Fruit fly (Drosophila melanogaster) whole organism, pupa: ENCODE measurements around the gene CG4953.

Experiments used
- CG10348 ChIP-seq: fragments of 200-800 bp; sonication (Bioruptor generic); IDR thresholded peaks from 2 replicates; pipeline ENCODE4 v1.3.6; 2022; ENCODE audit warnings: missing biosample characterization, missing genetic modification characterization
- CG12605 ChIP-seq: fragments of 200-800 bp; sonication (Bioruptor generic); IDR thresholded peaks from 2 replicates; pipeline ENCODE4 v1.3.6; 2022; ENCODE audit warnings: missing biosample characterization, missing genetic modification characterization
- CG13204 ChIP-seq: fragments of 200-800 bp; sonication (Bioruptor generic); optimal IDR thresholded peaks from 2 replicates; lab custom pipeline; 2018; ENCODE audit warnings: missing biosample characterization, mild to moderate bottlenecking, missing genetic modification characterization, moderate library complexity
- CG14655 ChIP-seq: fragments of 200-800 bp; sonication (Bioruptor generic); optimal IDR thresholded peaks from 3 replicates; lab custom pipeline; 2017; ENCODE audit warnings: mild to moderate bottlenecking, missing biosample characterization, missing genetic modification reagents, missing genetic modification characterization
- CG15710 ChIP-seq: fragments of 200-800 bp; sonication (Bioruptor generic); optimal IDR thresholded peaks from 2 replicates; lab custom pipeline; 2018; ENCODE audit warnings: missing biosample characterization, mild to moderate bottlenecking, missing genetic modification characterization, moderate library complexity
- CG17806 ChIP-seq: fragments of 200-800 bp; sonication (Bioruptor generic); optimal IDR thresholded peaks from 2 replicates; lab custom pipeline; 2018; ENCODE audit warnings: missing biosample characterization, mild to moderate bottlenecking, missing genetic modification characterization, moderate library complexity
- CG32121 ChIP-seq: fragments of 200-800 bp; sonication (Bioruptor generic); IDR thresholded peaks from 2 replicates; pipeline ENCODE4 v1.3.6; 2022; ENCODE audit warnings: missing biosample characterization, missing genetic modification characterization
- CG34367 ChIP-seq: fragments of 200-800 bp; sonication (Bioruptor generic); optimal IDR thresholded peaks from 2 replicates; lab custom pipeline; 2018; ENCODE audit warnings: missing biosample characterization, mild to moderate bottlenecking, missing genetic modification characterization
- CG4496 ChIP-seq: fragments of 200-800 bp; sonication (Bioruptor generic); IDR thresholded peaks from 3 replicates; pipeline ENCODE4 v1.3.6; 2022; ENCODE audit warnings: missing biosample characterization, missing genetic modification characterization
- CG8159 ChIP-seq: fragments of 200-800 bp; sonication (Bioruptor generic); optimal IDR thresholded peaks from 3 replicates; lab custom pipeline; 2018; ENCODE audit warnings: missing biosample characterization, mild to moderate bottlenecking, missing genetic modification characterization, moderate library complexity
- CG8301 ChIP-seq: fragments of 200-800 bp; sonication (Bioruptor generic); optimal IDR thresholded peaks from 2 replicates; lab custom pipeline; 2018; ENCODE audit warnings: missing biosample characterization, mild to moderate bottlenecking, missing genetic modification characterization
- CG9948 ChIP-seq: fragments of 200-800 bp; sonication (Bioruptor generic); optimal IDR thresholded peaks from 2 replicates; lab custom pipeline; 2018; ENCODE audit warnings: missing biosample characterization, mild to moderate bottlenecking, missing genetic modification characterization, moderate library complexity
- D1 ChIP-seq: fragments of 200-800 bp; sonication (Bioruptor generic); optimal IDR thresholded peaks from 2 replicates; lab custom pipeline; 2018; ENCODE audit warnings: missing biosample characterization, mild to moderate bottlenecking, missing genetic modification characterization, moderate library complexity
- EcR ChIP-seq: fragments of 200-800 bp; sonication (Bioruptor generic); optimal IDR thresholded peaks from 3 replicates; lab custom pipeline; 2019; ENCODE audit warnings: missing biosample characterization, missing genetic modification characterization, mild to moderate bottlenecking, moderate library complexity, missing genetic modification reagents
- Ets98B ChIP-seq: fragments of 200-800 bp; sonication (Bioruptor generic); IDR thresholded peaks from 2 replicates; pipeline ENCODE4 v1.3.6; 2022; ENCODE audit warnings: missing biosample characterization, missing genetic modification characterization
- Pif1A ChIP-seq: fragments of 200-800 bp; sonication (Bioruptor generic); optimal IDR thresholded peaks from 3 replicates; lab custom pipeline; 2016; ENCODE audit warnings: missing biosample characterization, missing genetic modification characterization
- Pif1B ChIP-seq: fragments of 200-800 bp; sonication (Bioruptor generic); optimal IDR thresholded peaks from 3 replicates; lab custom pipeline; 2016; ENCODE audit warnings: missing biosample characterization, missing genetic modification characterization
- Snoo ChIP-seq: fragments of 200-800 bp; sonication (Bioruptor generic); optimal IDR thresholded peaks from 3 replicates; lab custom pipeline; 2017; ENCODE audit warnings: missing biosample characterization, mild to moderate bottlenecking, missing genetic modification characterization, inconsistent platforms
- fd96Ca ChIP-seq: fragments of 200-800 bp; sonication (Bioruptor generic); IDR thresholded peaks from 3 replicates; pipeline ENCODE4 v1.3.6; 2022; ENCODE audit warnings: missing biosample characterization, missing genetic modification characterization
- gl ChIP-seq: fragments of 200-800 bp; sonication (Bioruptor generic); optimal IDR thresholded peaks from 2 replicates; lab custom pipeline; 2018; ENCODE audit warnings: missing biosample characterization, mild to moderate bottlenecking, missing genetic modification characterization
- rn ChIP-seq: fragments of 200-800 bp; sonication (Bioruptor generic); IDR thresholded peaks from 2 replicates; pipeline ENCODE4 v1.3.6; 2022; ENCODE audit warnings: missing biosample characterization, missing genetic modification characterization

The CG4953 gene

dm6 chr2L:10249655-10250202 lies 16.8 kb upstream of the CG4953 start:
- TF ChIP-seq Pif1B (GFP tag; lab: Kevin White, UChicago) (no peak), CG4496 (GFP tag; lab: Robert Waterston, UW) (no peak)
- TF ChIP-seq, all 21 proteins: peak for 0

dm6 chr2L:10250441-10250847 lies 16.1 kb upstream of the CG4953 start, which contains the start of the genes bsk and CG31717:
TSS of gene bsk (minus strand) at chr2L:10250501.
TSS of gene CG31717 (plus strand) at chr2L:10250737.
- peak; percentile 43 for TF ChIP-seq EcR (GFP tag; lab: Kevin White, UChicago)
- TF ChIP-seq rn (GFP tag; lab: Robert Waterston, UW): no peak
- TF ChIP-seq, all 21 proteins: peak for 1

dm6 chr2L:10251592-10251991 lies 14.9 kb upstream of the CG4953 start, which contains the start of gene Ror:
TSS of gene Ror (plus strand) at chr2L:10251843.
- TF ChIP-seq Pif1B (GFP tag; lab: Kevin White, UChicago) (no peak), EcR (GFP tag; lab: Kevin White, UChicago) (peak; percentile 69)

dm6 chr2L:10255725-10256158 lies 10.8 kb upstream of the CG4953 start, which contains the start of gene CG5676:
TSS of gene CG5676 (minus strand) at chr2L:10255891.
- TF ChIP-seq CG8159 (no peak), CG34367 (tag; lab: Kevin White, UChicago) (no peak), D1 (tag; lab: Kevin White, UChicago) (peak; percentile 67), CG9948 (tag; lab: Kevin White, UChicago) (no peak), Pif1A (GFP tag; lab: Kevin White, UChicago) (no peak), CG17806 (no peak)

dm6 chr2L:10259960-10260749 lies 6.3 kb upstream of the CG4953 start:
- no peak for TF ChIP-seq Snoo (tag; lab: Kevin White, UChicago)
- TF ChIP-seq gl: no peak
- TF ChIP-seq CG32121: no peak
- no peak for TF ChIP-seq CG9948 (tag; lab: Kevin White, UChicago)
- TF ChIP-seq CG17806: no peak
- TF ChIP-seq CG12605 (GFP tag; lab: Robert Waterston, UW): no peak
- TF ChIP-seq CG8301: no peak
- no peak for TF ChIP-seq Pif1A (GFP tag; lab: Kevin White, UChicago)
- no peak for TF ChIP-seq rn (GFP tag; lab: Robert Waterston, UW)
- no peak for TF ChIP-seq CG10348 (GFP tag; lab: Robert Waterston, UW)
- TF ChIP-seq, all 21 proteins: peak for 0

- TF ChIP-seq fd96Ca (no peak), CG32121 (peak; percentile 64), CG10348 (GFP tag; lab: Robert Waterston, UW) (no peak), rn (GFP tag; lab: Robert Waterston, UW) (no peak), CG17806 (peak; percentile 49), Pif1A (GFP tag; lab: Kevin White, UChicago) (peak; percentile 53), gl (no peak), CG12605 (GFP tag; lab: Robert Waterston, UW) (peak; percentile 74; the same call in 1 of the 2 replicates), CG15710 (peak; percentile 23), Ets98B (GFP tag; lab: Robert Waterston, UW) (no peak; the same call in 1 of the 2 replicates), CG8159 (no peak), CG14655 (GFP tag; lab: Kevin White, UChicago) (no peak), EcR (GFP tag; lab: Kevin White, UChicago) (no peak), CG13204 (GFP tag; lab: Kevin White, UChicago) (no peak), CG8301 (peak; percentile 60), CG34367 (tag; lab: Kevin White, UChicago) (no peak), CG9948 (tag; lab: Kevin White, UChicago) (peak; percentile 55), Pif1B (GFP tag; lab: Kevin White, UChicago) (peak; percentile 14), CG4496 (GFP tag; lab: Robert Waterston, UW) (no peak), Snoo (tag; lab: Kevin White, UChicago) (peak; percentile 16), D1 (tag; lab: Kevin White, UChicago) (no peak)
These were observed 5.6 kb upstream of the CG4953 start, which contains the start of gene Pten for dm6 chr2L:10260750-10261493. TSS of gene Pten (minus strand) at chr2L:10261049.
